Fruit fly (Drosophila melanogaster): ENCODE results near the gene Tbc1d15-17.

Tbc1d15-17 gene

DNA sequence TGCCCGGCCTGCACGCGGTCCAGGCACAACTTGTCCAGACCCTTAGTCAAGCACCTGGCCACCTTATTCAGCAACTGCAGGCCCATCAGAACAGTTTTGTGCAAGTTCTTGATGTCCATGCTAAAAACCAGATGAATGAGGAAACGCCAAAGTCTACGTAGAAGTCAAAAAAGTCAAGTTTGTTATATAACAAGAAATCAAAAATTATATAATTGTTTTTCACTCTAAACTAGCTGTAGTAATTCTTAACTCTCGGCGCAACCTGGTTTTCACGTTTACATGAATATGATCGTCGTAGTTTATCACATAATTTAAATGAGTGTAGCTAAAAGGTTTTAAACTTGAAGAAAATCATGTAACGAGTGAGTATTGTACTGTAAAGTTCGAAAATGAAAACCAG is 2.4 kb upstream of the Tbc1d15-17 start:
- TF ChIP-seq CG9705 (GFP tag; optimal IDR thresholded peaks at IDR 0.05) = no peak
- no peak for TF ChIP-seq sage (GFP tag; optimal IDR thresholded peaks at IDR 0.05)
- no peak for TF ChIP-seq GATAd (GFP tag; optimal IDR thresholded peaks at IDR 0.05)
- no peak for TF ChIP-seq HLH106 (tag; optimal IDR thresholded peaks at IDR 0.05)
- no peak for TF ChIP-seq dl (GFP tag; optimal IDR thresholded peaks at IDR 0.05; ENCODE audit: insufficient read depth in 1 of 2, partially characterized antibody in 2 of 2)
- no peak for TF ChIP-seq rgr (GFP tag; optimal IDR thresholded peaks at IDR 0.05)

DNA sequence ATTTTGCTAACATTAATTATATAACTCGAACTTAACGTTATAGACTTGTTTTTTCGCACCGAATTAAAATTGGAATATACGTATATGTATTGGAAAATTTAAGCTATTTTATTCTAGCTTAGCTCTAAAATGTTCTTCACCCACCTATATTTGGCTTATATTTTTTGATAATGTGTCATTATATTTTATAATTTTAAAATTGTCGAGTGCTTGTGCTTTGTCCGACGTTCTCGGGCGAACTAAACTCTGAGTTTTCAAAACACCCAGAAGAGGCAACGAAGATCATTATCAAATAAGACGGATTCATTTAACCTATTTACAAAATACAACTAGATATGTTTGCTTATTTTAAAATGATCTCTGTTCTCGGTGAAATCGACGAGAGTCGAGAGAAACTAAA is 423 bp upstream of the Tbc1d15-17 start:
- TF ChIP-seq Jra (GFP tag; optimal IDR thresholded peaks at IDR 0.05) (no peak), CG9705 (GFP tag; optimal IDR thresholded peaks at IDR 0.05) (no peak), brk (GFP tag; optimal IDR thresholded peaks at IDR 0.05) (no peak), Hr78 (GFP tag; optimal IDR thresholded peaks at IDR 0.05) (no peak), woc (GFP tag; optimal IDR thresholded peaks at IDR 0.05) (no peak), dl (GFP tag; optimal IDR thresholded peaks at IDR 0.05; ENCODE audit: insufficient read depth in 1 of 2, partially characterized antibody in 2 of 2) (no peak), h (GFP tag; optimal IDR thresholded peaks at IDR 0.05) (no peak), ey (GFP tag; optimal IDR thresholded peaks at IDR 0.05) (no peak), pan (optimal IDR thresholded peaks at IDR 0.05) (no peak), Hnf4 (GFP tag; optimal IDR thresholded peaks at IDR 0.05) (no peak), N (GFP tag; optimal IDR thresholded peaks at IDR 0.05) (no peak), Sp1 (GFP tag; optimal IDR thresholded peaks at IDR 0.05) (no peak)

DNA sequence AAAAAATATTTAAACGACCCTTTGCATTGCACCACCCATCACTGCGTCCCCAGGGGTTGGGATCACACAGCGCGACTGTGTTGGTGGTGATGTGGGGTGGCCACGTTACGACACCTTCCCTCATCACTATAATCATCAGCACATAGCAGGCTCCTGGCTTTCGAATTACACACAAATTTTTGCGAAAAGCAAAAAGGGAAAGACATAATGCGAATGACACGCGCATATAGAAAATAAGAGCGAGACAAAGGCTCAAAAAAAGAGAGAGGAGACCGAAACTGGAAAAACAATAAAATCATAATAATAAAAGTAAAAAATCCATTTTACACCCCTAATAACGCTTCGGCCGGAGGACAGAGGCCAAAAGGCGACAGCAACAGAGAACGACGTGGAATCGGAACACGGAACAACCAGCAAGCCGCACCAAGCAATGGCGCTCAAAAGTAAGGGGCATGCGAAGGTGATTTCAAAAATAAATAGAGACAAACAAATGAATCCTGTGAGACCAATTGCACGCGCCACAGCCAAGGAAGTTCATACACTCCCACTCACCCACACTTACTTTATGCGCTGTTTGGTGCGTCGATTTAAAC is 12.6 kb downstream of the Tbc1d15-17 start:
- no peak for TF ChIP-seq foxo (GFP tag; optimal IDR thresholded peaks at IDR 0.05)
- TF ChIP-seq Hr78 (GFP tag; optimal IDR thresholded peaks at IDR 0.05) = no peak
- peak; percentile 25 for TF ChIP-seq psq (GFP tag; optimal IDR thresholded peaks at IDR 0.05)
- no peak for TF ChIP-seq Vsx2 (GFP tag; optimal IDR thresholded peaks at IDR 0.05; ENCODE audit: partially characterized antibody)

DNA sequence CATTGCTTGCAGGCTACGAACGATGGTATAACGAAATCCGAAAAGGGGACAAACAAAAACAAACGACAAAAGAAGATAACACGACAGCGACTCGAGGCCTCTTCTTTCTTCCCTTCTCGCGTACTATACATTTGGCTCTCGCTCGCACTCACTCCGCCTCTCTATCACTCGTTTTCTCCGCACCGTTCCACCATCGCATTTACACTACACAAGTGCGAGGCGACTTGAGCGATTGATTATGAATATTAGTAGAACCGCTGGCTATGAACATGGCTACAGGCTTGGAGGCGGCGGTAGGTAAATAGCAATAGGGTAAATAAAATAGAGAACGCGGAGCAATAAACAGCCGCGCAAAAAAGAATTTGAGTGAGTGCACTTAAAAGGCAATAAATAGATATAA is 13.5 kb downstream of the Tbc1d15-17 start:
- TF ChIP-seq Mio (GFP tag; optimal IDR thresholded peaks at IDR 0.05) (no peak), h (GFP tag; optimal IDR thresholded peaks at IDR 0.05) (no peak), Dif (GFP tag; optimal IDR thresholded peaks at IDR 0.05; ENCODE audit: partially characterized antibody) (peak; percentile 59), psq (GFP tag; optimal IDR thresholded peaks at IDR 0.05) (peak; percentile 96)

DNA sequence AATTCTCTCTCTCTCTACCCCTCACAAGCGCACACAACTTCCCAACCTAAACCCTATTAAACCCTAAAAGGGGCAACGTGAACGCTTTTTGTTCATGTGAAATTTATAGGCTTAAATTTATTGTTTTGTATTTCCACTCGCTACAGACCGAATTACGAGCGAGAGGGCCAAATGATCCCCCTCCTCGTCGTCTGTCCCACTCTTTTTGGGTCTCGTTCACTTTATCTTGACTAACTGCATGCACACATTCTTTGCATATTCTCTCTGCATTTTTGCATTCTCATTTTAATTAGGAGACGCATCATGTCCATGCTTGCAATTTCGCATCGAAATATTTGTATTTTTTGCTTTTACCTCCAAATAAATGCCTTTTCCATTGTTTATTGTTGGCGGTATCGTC is 14.2 kb downstream of the Tbc1d15-17 start:
- no peak for TF ChIP-seq usp (GFP tag; optimal IDR thresholded peaks at IDR 0.05)
- TF ChIP-seq dsf (GFP tag; optimal IDR thresholded peaks at IDR 0.05; ENCODE audit: borderline replicate concordance) = no peak
- TF ChIP-seq pan (optimal IDR thresholded peaks at IDR 0.05) = no peak
- TF ChIP-seq tai (GFP tag; optimal IDR thresholded peaks at IDR 0.05) = no peak
- TF ChIP-seq OdsH (GFP tag; optimal IDR thresholded peaks at IDR 0.05) = no peak
- TF ChIP-seq Myc (optimal IDR thresholded peaks at IDR 0.05) = no peak
- no peak for TF ChIP-seq CG32264 (GFP tag; optimal IDR thresholded peaks at IDR 0.05)
- no peak for TF ChIP-seq sv (GFP tag; optimal IDR thresholded peaks at IDR 0.05)
- no peak for TF ChIP-seq foxo (GFP tag; optimal IDR thresholded peaks at IDR 0.05)
- TF ChIP-seq Hr78 (GFP tag; optimal IDR thresholded peaks at IDR 0.05) = no peak

DNA sequence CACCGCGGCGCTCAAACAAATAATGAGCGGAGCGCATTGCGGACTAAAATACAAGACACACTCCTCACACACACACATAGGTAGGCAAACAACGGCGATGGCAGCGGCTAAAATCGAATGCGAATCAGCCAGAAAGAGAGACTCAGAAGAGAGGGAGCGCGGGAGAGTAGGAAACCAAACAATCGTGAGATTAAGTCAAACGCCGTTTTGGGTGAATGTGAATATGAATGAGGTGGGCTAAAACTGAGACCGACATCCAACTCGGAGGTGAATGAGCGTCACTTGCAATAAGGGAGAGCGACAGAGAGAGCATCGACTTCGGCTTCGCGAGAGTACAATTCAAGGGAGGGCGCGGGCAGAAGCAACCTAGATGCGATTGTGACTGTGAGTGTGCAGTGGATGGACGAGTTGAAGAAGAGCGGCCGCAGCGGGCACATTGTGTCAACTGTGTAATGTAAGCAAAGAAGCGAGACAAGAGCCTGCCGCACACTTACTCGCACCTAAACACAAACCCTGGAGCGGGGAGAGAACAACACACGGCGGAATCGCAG is 15.0 kb downstream of the Tbc1d15-17 start:
- no peak for TF ChIP-seq pan (optimal IDR thresholded peaks at IDR 0.05)
- TF ChIP-seq Mio (GFP tag; optimal IDR thresholded peaks at IDR 0.05) = no peak
- peak; percentile 29 for TF ChIP-seq Vsx2 (GFP tag; optimal IDR thresholded peaks at IDR 0.05; ENCODE audit: partially characterized antibody)
- TF ChIP-seq tai (GFP tag; optimal IDR thresholded peaks at IDR 0.05) = no peak
- no peak for TF ChIP-seq brk (GFP tag; optimal IDR thresholded peaks at IDR 0.05)
- peak; percentile 40 for TF ChIP-seq Hnf4 (GFP tag; optimal IDR thresholded peaks at IDR 0.05)
- peak; percentile 26 for TF ChIP-seq Sp1 (GFP tag; optimal IDR thresholded peaks at IDR 0.05)
- peak; percentile 45 for TF ChIP-seq fru (GFP tag; optimal IDR thresholded peaks at IDR 0.05)
- TF ChIP-seq woc (GFP tag; optimal IDR thresholded peaks at IDR 0.05) = peak; percentile 13
- TF ChIP-seq CG32264 (GFP tag; optimal IDR thresholded peaks at IDR 0.05) = peak; percentile 47
- peak; percentile 36 for TF ChIP-seq sage (GFP tag; optimal IDR thresholded peaks at IDR 0.05)
- peak; percentile 50 for TF ChIP-seq h (GFP tag; optimal IDR thresholded peaks at IDR 0.05)
- peak; percentile 89 for TF ChIP-seq psq (GFP tag; optimal IDR thresholded peaks at IDR 0.05)
- TF ChIP-seq Hr83 (GFP tag; optimal IDR thresholded peaks at IDR 0.05; ENCODE audit: poor library complexity, severe bottlenecking) = peak; percentile 60
- no peak for TF ChIP-seq OdsH (GFP tag; optimal IDR thresholded peaks at IDR 0.05)
- peak; percentile 64 for TF ChIP-seq Rel (GFP tag; optimal IDR thresholded peaks at IDR 0.05)
- peak; percentile 29 for TF ChIP-seq Rel (tag; optimal IDR thresholded peaks at IDR 0.05)
- peak; percentile 13 for TF ChIP-seq br (GFP tag; optimal IDR thresholded peaks at IDR 0.05)
- no peak for TF ChIP-seq ey (GFP tag; optimal IDR thresholded peaks at IDR 0.05)
- no peak for TF ChIP-seq usp (GFP tag; optimal IDR thresholded peaks at IDR 0.05)
- TF ChIP-seq N (GFP tag; optimal IDR thresholded peaks at IDR 0.05) = no peak
- no peak for TF ChIP-seq lola (GFP tag; optimal IDR thresholded peaks at IDR 0.05)
- TF ChIP-seq sv (GFP tag; optimal IDR thresholded peaks at IDR 0.05) = no peak
- TF ChIP-seq dmrt93B (GFP tag; optimal IDR thresholded peaks at IDR 0.05) = no peak
- peak; percentile 52 for TF ChIP-seq jim (GFP tag; optimal IDR thresholded peaks at IDR 0.05)
- TF ChIP-seq Dfd (GFP tag; optimal IDR thresholded peaks at IDR 0.05) = no peak
- TF ChIP-seq CG9705 (GFP tag; optimal IDR thresholded peaks at IDR 0.05) = no peak
